Worm (Caenorhabditis elegans) whole organism, young adult: ENCODE measurements around the gene srx-48.

Experiments
- B0019.2 ChIP-seq: fragments of 200-800 bp; sonication (Bioruptor generic); conservative IDR thresholded peaks from 2 replicates; pipeline ENCODE4 v1.3.6; 2022; ENCODE audit warnings: missing genetic modification reagents, missing genetic modification characterization, missing compliant biosample characterization
- B0261.1 ChIP-seq: sonication (generic microtip); optimal IDR thresholded peaks from 2 replicates; lab custom pipeline; 2016; ENCODE audit warnings: mild to moderate bottlenecking, missing genetic modification characterization, moderate library complexity, missing compliant biosample characterization
- C06A6.2 ChIP-seq: fragments of 200-800 bp; sonication (Bioruptor generic); conservative IDR thresholded peaks from 2 replicates; pipeline ENCODE4 v1.3.6; 2022; ENCODE audit warnings: missing genetic modification characterization, missing compliant biosample characterization
- C17E4.6 ChIP-seq: fragments of 200-800 bp; sonication (Bioruptor generic); IDR thresholded peaks from 2 replicates; pipeline ENCODE4 v1.3.6; 2022; ENCODE audit warnings: missing genetic modification reagents, missing genetic modification characterization, missing compliant biosample characterization
- F49E8.2 ChIP-seq: sonication (generic microtip); optimal IDR thresholded peaks from 3 replicates; lab custom pipeline; 2017; ENCODE audit warnings: missing genetic modification characterization, mild to moderate bottlenecking, missing compliant biosample characterization, antibody characterized with exemption, moderate library complexity; ENCODE audit not compliant: insufficient read depth
- F52B5.7 ChIP-seq: sonication (generic microtip); optimal IDR thresholded peaks from 2 replicates; lab custom pipeline; 2016; ENCODE audit warnings: mild to moderate bottlenecking, missing genetic modification characterization, missing compliant biosample characterization
- F57C9.4 ChIP-seq: sonication (generic microtip); optimal IDR thresholded peaks from 2 replicates; lab custom pipeline; 2017; ENCODE audit warnings: mild to moderate bottlenecking, missing genetic modification characterization, missing compliant biosample characterization
- Y53G8AR.9 ChIP-seq: fragments of 200-800 bp; sonication (Bioruptor generic); conservative IDR thresholded peaks from 2 replicates; pipeline ENCODE4 v1.3.6; 2022; ENCODE audit warnings: missing genetic modification reagents, missing genetic modification characterization, missing compliant biosample characterization
- Y56A3A.18 ChIP-seq: fragments of 200-800 bp; sonication (Bioruptor generic); IDR thresholded peaks from 2 replicates; pipeline ENCODE4 v1.3.6; 2022; ENCODE audit warnings: missing genetic modification reagents, missing genetic modification characterization, missing compliant biosample characterization
- atf-7 ChIP-seq: sonication (generic microtip); optimal IDR thresholded peaks from 2 replicates; lab custom pipeline; 2017; ENCODE audit warnings: mild to moderate bottlenecking, missing genetic modification characterization, missing compliant biosample characterization
- attf-3 ChIP-seq: fragments of 200-800 bp; sonication (Bioruptor generic); conservative IDR thresholded peaks from 2 replicates; pipeline ENCODE4 v1.3.6; 2022; ENCODE audit warnings: missing genetic modification reagents, missing genetic modification characterization, missing compliant biosample characterization
- cebp-1 ChIP-seq, 2 experiments: fragments of 200-800 bp in 1 of 2; sonication (Bioruptor generic) in 1 of 2; sonication (generic microtip) in 1 of 2; IDR thresholded peaks in 1 of 2; optimal IDR thresholded peaks in 1 of 2; 2 replicates each; pipeline versions ENCODE4 v1.3.6 to Lab custom; 2017 to 2022; ENCODE audit warnings: missing compliant biosample characterization in 2 of 2, missing genetic modification characterization in 2 of 2, mild to moderate bottlenecking in 1 of 2, missing genetic modification reagents in 1 of 2, moderate library complexity in 1 of 2
- ceh-100 ChIP-seq: fragments of 200-800 bp; sonication (Bioruptor generic); IDR thresholded peaks from 2 replicates; pipeline ENCODE4 v1.3.6; 2022; ENCODE audit warnings: missing genetic modification reagents, missing genetic modification characterization, missing compliant biosample characterization
- ceh-58 ChIP-seq: fragments of 200-800 bp; sonication (Bioruptor generic); IDR thresholded peaks from 2 replicates; pipeline ENCODE4 v1.3.6; 2022; ENCODE audit warnings: missing genetic modification characterization, missing compliant biosample characterization
- die-1 ChIP-seq: sonication (generic microtip); optimal IDR thresholded peaks from 2 replicates; lab custom pipeline; 2016; ENCODE audit warnings: missing genotype, mild to moderate bottlenecking, missing genetic modification characterization, missing compliant biosample characterization
- dox-1 ChIP-seq: fragments of 200-800 bp; sonication (Bioruptor generic); IDR thresholded peaks from 2 replicates; pipeline ENCODE4 v1.3.6; 2022; ENCODE audit warnings: missing genetic modification reagents, missing genetic modification characterization, missing compliant biosample characterization
- egl-44 ChIP-seq: fragments of 200-800 bp; sonication (Bioruptor generic); IDR thresholded peaks from 2 replicates; pipeline ENCODE4 v1.3.6; 2022; ENCODE audit warnings: missing genetic modification reagents, missing genetic modification characterization, missing compliant biosample characterization
- ets-4 ChIP-seq: fragments of 200-800 bp; sonication (Bioruptor generic); optimal IDR thresholded peaks from 2 replicates; lab custom pipeline; 2018; ENCODE audit warnings: mild to moderate bottlenecking, missing genetic modification characterization, missing compliant biosample characterization
- hrde-1 ChIP-seq: sonication (generic microtip); optimal IDR thresholded peaks from 2 replicates; lab custom pipeline; 2016; ENCODE audit warnings: missing genetic modification characterization, mild to moderate bottlenecking, missing compliant biosample characterization, moderate library complexity, missing genotype, missing genetic modification reagents, borderline replicate concordance
- let-526 ChIP-seq: fragments of 200-800 bp; sonication (Bioruptor generic); IDR thresholded peaks from 2 replicates; pipeline ENCODE4 v1.3.6; 2022; ENCODE audit warnings: missing genetic modification reagents, missing genetic modification characterization, missing compliant biosample characterization
- lin-26 ChIP-seq: fragments of 200-800 bp; sonication (Bioruptor generic); IDR thresholded peaks from 2 replicates; pipeline ENCODE4 v1.3.6; 2022; ENCODE audit warnings: missing genetic modification reagents, missing genetic modification characterization, missing compliant biosample characterization
- nhr-120 ChIP-seq: fragments of 200-800 bp; sonication (Bioruptor generic); IDR thresholded peaks from 2 replicates; pipeline ENCODE4 v1.3.6; 2022; ENCODE audit warnings: missing genetic modification characterization, missing compliant biosample characterization
- nhr-27 ChIP-seq: fragments of 200-800 bp; sonication (Bioruptor generic); optimal IDR thresholded peaks from 2 replicates; lab custom pipeline; 2018; ENCODE audit warnings: mild to moderate bottlenecking, missing genetic modification characterization, moderate library complexity, missing compliant biosample characterization
- nhr-80 ChIP-seq: sonication (generic microtip); optimal IDR thresholded peaks from 2 replicates; lab custom pipeline; 2016; ENCODE audit warnings: missing genetic modification characterization, missing compliant biosample characterization
- nhr-90 ChIP-seq: sonication (generic microtip); optimal IDR thresholded peaks from 2 replicates; lab custom pipeline; 2016; ENCODE audit warnings: missing genotype, mild to moderate bottlenecking, missing genetic modification characterization, missing compliant biosample characterization
- rec-8 ChIP-seq, 2 experiments: sonication (generic microtip); optimal IDR thresholded peaks; 2 replicates each; lab custom pipeline; 2016; ENCODE audit warnings: mild to moderate bottlenecking in 2 of 2, missing genetic modification characterization in 2 of 2, missing genetic modification reagents in 2 of 2, missing genotype in 2 of 2, missing biosample characterization in 1 of 2, missing compliant biosample characterization in 1 of 2, moderate library complexity in 1 of 2
- rpc-1 ChIP-seq, 2 experiments: fragments of 150-350 bp in 1 of 2; sonication (generic microtip) in 1 of 2; optimal IDR thresholded peaks; 2 replicates each; lab custom pipeline; 2014 to 2018; ENCODE audit warnings: missing biosample characterization in 1 of 2, missing genetic modification characterization in 1 of 2, missing genetic modification reagents in 1 of 2, missing genotype in 1 of 2
- snpc-1.1 ChIP-seq: sonication (generic microtip); optimal IDR thresholded peaks from 2 replicates; lab custom pipeline; 2017; ENCODE audit warnings: missing genetic modification characterization, mild to moderate bottlenecking, missing compliant biosample characterization, antibody characterized with exemption, moderate library complexity, missing genotype, missing genetic modification reagents; ENCODE audit not compliant: insufficient read depth
- somi-1 ChIP-seq: fragments of 200-800 bp; sonication (Bioruptor generic); optimal IDR thresholded peaks from 2 replicates; lab custom pipeline; 2018; ENCODE audit warnings: mild to moderate bottlenecking, missing genetic modification characterization, missing compliant biosample characterization
- tlf-1 ChIP-seq: fragments of 200-800 bp; sonication (Bioruptor generic); optimal IDR thresholded peaks from 2 replicates; lab custom pipeline; 2018; ENCODE audit warnings: mild to moderate bottlenecking, missing genetic modification characterization, missing compliant biosample characterization
- unc-62 ChIP-seq: fragments of 150-350 bp; optimal IDR thresholded peaks from 2 replicates; lab custom pipeline; 2014; ENCODE audit warnings: missing biosample characterization, missing genetic modification reagents, missing genetic modification characterization
- xnd-1 ChIP-seq: sonication (generic microtip); optimal IDR thresholded peaks from 2 replicates; lab custom pipeline; 2016; ENCODE audit warnings: missing genotype, missing genetic modification reagents, missing genetic modification characterization, missing compliant biosample characterization
- ztf-25 ChIP-seq: fragments of 200-800 bp; sonication (Bioruptor generic); IDR thresholded peaks from 2 replicates; pipeline ENCODE4 v1.3.6; 2022; ENCODE audit warnings: missing genetic modification reagents, missing genetic modification characterization, missing compliant biosample characterization

Gene srx-48

ce11 chrV:15347292-15347691 lies 43.8 kb upstream of the srx-48 start, which contains the start of gene C29F3.3:
TSS of gene C29F3.3 (minus strand) at chrV:15347392.
- no peak for TF ChIP-seq dox-1 (GFP tag; lab: Robert Waterston, UW)
- TF ChIP-seq F49E8.2 (tag; lab: Kevin White, UChicago): no peak
- no peak for TF ChIP-seq B0261.1 (tag; lab: Kevin White, UChicago)
- no peak for TF ChIP-seq rec-8 (tag; optimal IDR thresholded peaks at IDR 0.05; lab: Kevin White, UChicago)
- TF ChIP-seq nhr-90 (tag; lab: Kevin White, UChicago): no peak
- TF ChIP-seq atf-7 (tag; lab: Kevin White, UChicago): no peak
- TF ChIP-seq ceh-100 (GFP tag; lab: Robert Waterston, UW): no peak
- no peak for TF ChIP-seq F57C9.4 (tag; lab: Kevin White, UChicago)
- TF ChIP-seq let-526 (GFP tag; lab: Robert Waterston, UW): no peak
- no peak for TF ChIP-seq xnd-1 (tag; lab: Kevin White, UChicago)
- TF ChIP-seq egl-44 (GFP tag; lab: Robert Waterston, UW): no peak
- no peak for TF ChIP-seq Y53G8AR.9 (GFP tag; lab: Robert Waterston, UW)
- no peak for TF ChIP-seq unc-62 (GFP tag; lab: Kevin White, UChicago)
- no peak for TF ChIP-seq ets-4 (GFP tag; lab: Kevin White, UChicago)
- no peak for TF ChIP-seq hrde-1 (tag; lab: Kevin White, UChicago)

- TF ChIP-seq nhr-120 (GFP tag; lab: Robert Waterston, UW): 0 out of 2 replicates have a peak, but pooled peaks have one; percentile 11
- no peak for TF ChIP-seq ceh-58 (GFP tag; lab: Robert Waterston, UW)
- no peak for TF ChIP-seq Y56A3A.18
These were observed 41.0 kb upstream of the srx-48 start, which contains the start of gene wrt-8 for ce11 chrV:15344481-15344880. TSS of gene wrt-8 (minus strand) at chrV:15344581.

ce11 chrV:15341404-15341803 lies 37.9 kb upstream of the srx-48 start, which contains the start of gene clec-229:
TSS of gene clec-229 (minus strand) at chrV:15341504.
- TF ChIP-seq F52B5.7 (tag; lab: Kevin White, UChicago) (no peak), ztf-25 (GFP tag; lab: Robert Waterston, UW) (no peak), cebp-1 (GFP tag; IDR thresholded peaks at IDR 0.05; lab: Robert Waterston, UW) (no peak), cebp-1 (tag; optimal IDR thresholded peaks at IDR 0.05; lab: Kevin White, UChicago) (no peak), C17E4.6 (no peak), C06A6.2 (GFP tag; lab: Robert Waterston, UW) (no peak), die-1 (tag; lab: Kevin White, UChicago) (no peak), attf-3 (no peak)

ce11 chrV:15339363-15339762 lies 35.8 kb upstream of the srx-48 start, which contains the start of gene clec-228:
TSS of gene clec-228 (minus strand) at chrV:15339463.
- TF ChIP-seq nhr-80 (no peak), egl-44 (GFP tag; lab: Robert Waterston, UW) (no peak), ztf-25 (GFP tag; lab: Robert Waterston, UW) (no peak), tlf-1 (GFP tag; lab: Kevin White, UChicago) (no peak), somi-1 (GFP tag; lab: Kevin White, UChicago) (no peak), B0019.2 (GFP tag; lab: Robert Waterston, UW) (no peak)
- TF ChIP-seq, all 124 proteins: peak for 0

ce11 chrV:15337405-15337804 lies 33.9 kb upstream of the srx-48 start, which contains the start of gene wrt-7:
TSS of gene wrt-7 (minus strand) at chrV:15337505.
- TF ChIP-seq snpc-1.1 (tag; lab: Kevin White, UChicago) (no peak), rec-8 (tag; optimal IDR thresholded peaks at IDR 0.05; lab: Kevin White, UChicago) (no peak), lin-26 (no peak), unc-62 (GFP tag; lab: Kevin White, UChicago) (no peak), nhr-27 (tag; lab: Kevin White, UChicago) (no peak), rpc-1 (optimal IDR thresholded peaks at IDR 0.05; lab: Kevin White, UChicago) (no peak), rpc-1 (tag; optimal IDR thresholded peaks at IDR 0.05; lab: Kevin White, UChicago) (no peak)
